Worm (Caenorhabditis elegans) whole organism, L1 larva: ENCODE data around the gene semi-1.

Experiments
- C34B4.2 ChIP-seq: sonication (generic microtip); optimal IDR thresholded peaks from 2 replicates; lab custom pipeline; 2017; ENCODE audit warnings: mild to moderate bottlenecking, missing genetic modification characterization, missing compliant biosample characterization
- alr-1 ChIP-seq: fragments of 200-800 bp; sonication (Bioruptor generic); optimal IDR thresholded peaks from 2 replicates; lab custom pipeline; 2018; ENCODE audit warnings: borderline replicate concordance, mild to moderate bottlenecking, missing genetic modification characterization, missing compliant biosample characterization
- blmp-1 ChIP-seq: fragments of 150-350 bp; optimal IDR thresholded peaks from 2 replicates; lab custom pipeline; 2014; ENCODE audit warnings: missing biosample characterization, missing genetic modification characterization
- ceh-63 ChIP-seq: fragments of 200-800 bp; sonication (Bioruptor generic); optimal IDR thresholded peaks from 2 replicates; lab custom pipeline; 2018; ENCODE audit warnings: mild to moderate bottlenecking, missing genetic modification characterization, missing compliant biosample characterization
- ceh-82 ChIP-seq, 3 experiments: fragments of 150-350 bp in 1 of 3; sonication (generic microtip) in 2 of 3; optimal IDR thresholded peaks; 2 replicates each; lab custom pipeline; 2014 to 2017; ENCODE audit warnings: missing biosample characterization in 3 of 3, missing genetic modification characterization in 3 of 3
- ceh-88 ChIP-seq: fragments of 200-800 bp; sonication (Bioruptor generic); IDR thresholded peaks from 2 replicates; pipeline ENCODE4 v1.3.6; 2022; ENCODE audit warnings: missing genetic modification characterization, missing compliant biosample characterization
- ces-1 ChIP-seq: fragments of 150-350 bp; optimal IDR thresholded peaks from 2 replicates; lab custom pipeline; 2014; ENCODE audit warnings: missing biosample characterization, missing genetic modification reagents, missing genetic modification characterization
- efl-1 ChIP-seq, 4 experiments: fragments of 150-350 bp; optimal IDR thresholded peaks in 3 of 4; peaks in 1 of 4; 1 replicate in 1 of 4; 2 replicates in 3 of 4; lab custom pipeline; 2014; ENCODE audit warnings: missing biosample characterization in 2 of 4, missing genetic modification characterization in 2 of 4, missing genetic modification reagents in 2 of 4
- egl-13 ChIP-seq: sonication (generic microtip); optimal IDR thresholded peaks from 2 replicates; lab custom pipeline; 2016; ENCODE audit warnings: missing genotype, missing genetic modification reagents, missing genetic modification characterization, missing compliant biosample characterization
- egl-27 ChIP-seq, 2 experiments: fragments of 150-350 bp in 1 of 2; sonication (generic microtip); optimal IDR thresholded peaks; 3 replicates each; lab custom pipeline; 2017 to 2018; ENCODE audit warnings: missing biosample characterization in 2 of 2, missing genetic modification characterization in 2 of 2, missing genetic modification reagents in 2 of 2
- ets-5 ChIP-seq: fragments of 200-800 bp; sonication (Bioruptor generic); IDR thresholded peaks from 2 replicates; pipeline ENCODE4 v1.3.6; 2022; ENCODE audit warnings: missing genetic modification characterization, missing compliant biosample characterization
- fkh-4 ChIP-seq: sonication (generic microtip); optimal IDR thresholded peaks from 2 replicates; lab custom pipeline; 2016; ENCODE audit warnings: missing compliant biosample characterization, missing genetic modification characterization, borderline replicate concordance
- grh-1 ChIP-seq: fragments of 200-800 bp; sonication (Bioruptor generic); IDR thresholded peaks from 2 replicates; pipeline ENCODE4 v1.3.6; 2022; ENCODE audit warnings: missing genetic modification reagents, missing genetic modification characterization, missing compliant biosample characterization
- hpl-2 ChIP-seq: fragments of 150-350 bp; optimal IDR thresholded peaks from 2 replicates; lab custom pipeline; 2014; ENCODE audit warnings: missing biosample characterization, missing genetic modification reagents, missing genetic modification characterization
- irx-1 ChIP-seq: sonication (generic microtip); optimal IDR thresholded peaks from 2 replicates; lab custom pipeline; 2016; ENCODE audit warnings: missing genetic modification characterization, missing compliant biosample characterization
- jun-1 ChIP-seq: fragments of 150-350 bp; optimal IDR thresholded peaks from 2 replicates; lab custom pipeline; 2014; ENCODE audit warnings: missing biosample characterization, missing genetic modification reagents, missing genetic modification characterization
- lin-13 ChIP-seq: fragments of 150-350 bp; optimal IDR thresholded peaks from 2 replicates; lab custom pipeline; 2014; ENCODE audit warnings: missing biosample characterization, missing genetic modification reagents, missing genetic modification characterization
- lin-14 ChIP-seq: fragments of 200-800 bp; sonication (Bioruptor generic); optimal IDR thresholded peaks from 2 replicates; lab custom pipeline; 2018; ENCODE audit warnings: mild to moderate bottlenecking, missing genetic modification characterization, moderate library complexity, missing compliant biosample characterization
- lin-15B ChIP-seq: fragments of 150-350 bp; sonication (generic microtip); optimal IDR thresholded peaks from 3 replicates; lab custom pipeline; 2014; ENCODE audit warnings: missing biosample characterization, missing genetic modification characterization
- mab-9 ChIP-seq: fragments of 200-800 bp; sonication (Bioruptor generic); IDR thresholded peaks from 2 replicates; pipeline ENCODE4 v1.3.6; 2022; ENCODE audit warnings: missing genetic modification reagents, missing genetic modification characterization, missing compliant biosample characterization
- nhr-20 ChIP-seq: sonication (generic microtip); optimal IDR thresholded peaks from 2 replicates; lab custom pipeline; 2016; ENCODE audit warnings: mild to moderate bottlenecking, missing genetic modification characterization, missing compliant biosample characterization
- nhr-237 ChIP-seq: fragments of 150-350 bp; optimal IDR thresholded peaks from 2 replicates; lab custom pipeline; 2014; ENCODE audit warnings: missing biosample characterization, missing genetic modification characterization
- nhr-28 ChIP-seq: fragments of 150-350 bp; optimal IDR thresholded peaks from 2 replicates; lab custom pipeline; 2014; ENCODE audit warnings: missing biosample characterization, missing genetic modification characterization
- nhr-76 ChIP-seq: sonication (generic microtip); optimal IDR thresholded peaks from 2 replicates; lab custom pipeline; 2017; ENCODE audit warnings: missing biosample characterization, missing genetic modification characterization
- nhr-84 ChIP-seq: sonication (generic microtip); optimal IDR thresholded peaks from 2 replicates; lab custom pipeline; 2017; ENCODE audit warnings: missing biosample characterization, missing genetic modification characterization
- nhr-85 ChIP-seq: sonication (generic microtip); peaks from one replicate; lab custom pipeline; 2016; ENCODE audit warnings: missing genetic modification characterization, inconsistent platforms, missing compliant biosample characterization
- pag-3 ChIP-seq: sonication (generic microtip); optimal IDR thresholded peaks from 2 replicates; lab custom pipeline; 2017; ENCODE audit warnings: missing genetic modification characterization, mild to moderate bottlenecking, missing compliant biosample characterization, antibody characterized with exemption, borderline replicate concordance; ENCODE audit not compliant: insufficient read depth
- pax-3 ChIP-seq: fragments of 200-800 bp; sonication (Bioruptor generic); optimal IDR thresholded peaks from 2 replicates; lab custom pipeline; 2018; ENCODE audit warnings: mild to moderate bottlenecking, missing genetic modification characterization, moderate library complexity, missing compliant biosample characterization
- rnt-1 ChIP-seq: sonication (generic microtip); optimal IDR thresholded peaks from 2 replicates; lab custom pipeline; 2016; ENCODE audit warnings: mild to moderate bottlenecking, missing genetic modification characterization, moderate library complexity, missing compliant biosample characterization
- skn-1 ChIP-seq: fragments of 150-350 bp; optimal IDR thresholded peaks from 2 replicates; lab custom pipeline; 2014; ENCODE audit warnings: missing biosample characterization, missing genetic modification characterization
- sox-4 ChIP-seq: sonication (generic microtip); optimal IDR thresholded peaks from 2 replicates; lab custom pipeline; 2016; ENCODE audit warnings: missing genetic modification characterization, missing compliant biosample characterization
- swsn-7 ChIP-seq: sonication (generic microtip); optimal IDR thresholded peaks from 2 replicates; lab custom pipeline; 2016; ENCODE audit warnings: missing genetic modification characterization, missing compliant biosample characterization
- tbx-2 ChIP-seq: sonication (generic microtip); optimal IDR thresholded peaks from 2 replicates; lab custom pipeline; 2016; ENCODE audit warnings: missing genetic modification characterization, missing compliant biosample characterization
- unc-130 ChIP-seq: fragments of 150-350 bp; optimal IDR thresholded peaks from 2 replicates; lab custom pipeline; 2017; ENCODE audit warnings: missing biosample characterization, missing genetic modification characterization, inconsistent platforms
- unc-30 ChIP-seq: sonication (generic microtip); optimal IDR thresholded peaks from 2 replicates; lab custom pipeline; 2017; ENCODE audit warnings: missing biosample characterization, missing genetic modification characterization
- unc-62 ChIP-seq: fragments of 150-350 bp; optimal IDR thresholded peaks from 2 replicates; lab custom pipeline; 2014; ENCODE audit warnings: missing biosample characterization, missing genetic modification reagents, missing genetic modification characterization
- unc-98 ChIP-seq: fragments of 200-800 bp; sonication (Bioruptor generic); IDR thresholded peaks from 2 replicates; pipeline ENCODE4 v1.3.6; 2022; ENCODE audit warnings: missing genetic modification characterization, missing compliant biosample characterization
- vab-15 ChIP-seq: sonication (generic microtip); optimal IDR thresholded peaks from 2 replicates; lab custom pipeline; 2017; ENCODE audit warnings: missing genotype, mild to moderate bottlenecking, missing genetic modification characterization, missing compliant biosample characterization
- xbp-1 ChIP-seq: sonication (generic microtip); optimal IDR thresholded peaks from 2 replicates; lab custom pipeline; 2016; ENCODE audit warnings: missing genetic modification characterization, missing compliant biosample characterization
- zag-1 ChIP-seq: fragments of 150-350 bp; optimal IDR thresholded peaks from 2 replicates; lab custom pipeline; 2014; ENCODE audit warnings: missing biosample characterization, missing genetic modification characterization
- zip-4 ChIP-seq: fragments of 200-800 bp; sonication (Bioruptor generic); optimal IDR thresholded peaks from 2 replicates; lab custom pipeline; 2018; ENCODE audit warnings: mild to moderate bottlenecking, missing genetic modification characterization, moderate library complexity, missing compliant biosample characterization
- ztf-11 ChIP-seq, 2 experiments: sonication (generic microtip); optimal IDR thresholded peaks; 2 replicates each; lab custom pipeline; 2016 to 2017; ENCODE audit warnings: missing genetic modification characterization in 2 of 2, missing biosample characterization in 1 of 2, missing compliant biosample characterization in 1 of 2

semi-1 gene

DNA sequence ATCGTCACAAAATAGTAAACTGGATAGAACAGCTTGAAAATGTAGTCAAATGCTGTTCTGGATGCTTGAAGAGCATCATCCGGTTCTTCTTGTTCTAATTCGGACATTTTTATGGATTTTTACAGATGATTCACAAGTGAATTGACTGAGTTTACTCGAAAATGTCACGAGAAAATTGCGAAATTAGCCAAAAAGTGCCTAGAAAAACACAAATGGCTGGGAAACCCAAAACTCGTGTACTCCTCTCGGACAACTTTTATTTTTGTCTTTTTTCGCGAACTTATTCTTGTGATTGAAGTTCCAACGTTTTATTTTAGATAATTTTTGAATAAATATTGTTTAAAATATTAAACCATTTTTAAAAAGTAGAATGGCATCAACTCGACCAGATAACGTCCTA lies 36.6 kb upstream of the semi-1 start, which contains the start of the genes C56A3.4 and C56A3.5 (continued):
- peak; percentile 82 for TF ChIP-seq zip-4 (GFP tag; lab: Kevin White, UChicago)
- no peak for TF ChIP-seq ets-5 (GFP tag; lab: Robert Waterston, UW)
- TF ChIP-seq nhr-20 (tag; lab: Kevin White, UChicago), result peak; percentile 58
- no peak for TF ChIP-seq unc-62 (GFP tag; lab: Kevin White, UChicago)
- TF ChIP-seq mab-9, result no peak
- no peak for TF ChIP-seq pag-3
- no peak for TF ChIP-seq C34B4.2 (tag; lab: Kevin White, UChicago)
- TF ChIP-seq unc-130 (tag; lab: Kevin White, UChicago), result no peak
- TF ChIP-seq pax-3, result peak; percentile 88
- TF ChIP-seq rnt-1 (tag; lab: Kevin White, UChicago), result peak; percentile 94
- TF ChIP-seq swsn-7 (tag; lab: Kevin White, UChicago), result peak; percentile 50
- TF ChIP-seq unc-98 (GFP tag; lab: Robert Waterston, UW), result peak; percentile 24; the same call in 1 of the 2 replicates
- TF ChIP-seq lin-13 (GFP tag; lab: Kevin White, UChicago), result peak; percentile 15
- TF ChIP-seq xbp-1 (tag; lab: Kevin White, UChicago), result peak; percentile 58
- no peak for TF ChIP-seq zag-1 (tag; lab: Kevin White, UChicago)
- TF ChIP-seq alr-1, result no peak
- TF ChIP-seq blmp-1 (tag; lab: Kevin White, UChicago), result peak; percentile 20
- peak; percentile 38 for TF ChIP-seq sox-4
- TF ChIP-seq fkh-4 (tag; lab: Kevin White, UChicago), result peak; percentile 67
- TF ChIP-seq jun-1 (tag; lab: Kevin White, UChicago), result peak; percentile 27
- peak; percentile 48 for TF ChIP-seq lin-15B (tag; lab: Kevin White, UChicago)
- no peak for TF ChIP-seq grh-1 (GFP tag; lab: Robert Waterston, UW)
- TF ChIP-seq efl-1 (optimal IDR thresholded peaks at IDR 0.05; lab: Kevin White, UChicago), result peak; percentile 69 to 75
- TF ChIP-seq efl-1 (GFP tag; optimal IDR thresholded peaks at IDR 0.05 in 1 of 2; lab: Kevin White, UChicago), result peak; percentile 81 to 96
- TF ChIP-seq egl-13 (tag; lab: Kevin White, UChicago), result peak; percentile 59
- no peak for TF ChIP-seq nhr-237 (tag; lab: Kevin White, UChicago)
- no peak for TF ChIP-seq nhr-84
- TF ChIP-seq ceh-88 (GFP tag; lab: Robert Waterston, UW), result no peak
- TF ChIP-seq ceh-63 (GFP tag; lab: Kevin White, UChicago), result no peak
- peak; percentile 79 for TF ChIP-seq nhr-85 (tag; lab: Kevin White, UChicago)
- TF ChIP-seq ces-1 (GFP tag; lab: Kevin White, UChicago), result no peak
- TF ChIP-seq ztf-11 (tag; optimal IDR thresholded peaks at IDR 0.05; lab: Kevin White, UChicago), result peak in 1 of 2 experiments; percentile 72
- TF ChIP-seq tbx-2 (tag; lab: Kevin White, UChicago), result peak; percentile 62
- TF ChIP-seq hpl-2 (GFP tag; lab: Kevin White, UChicago), result no peak
- no peak for TF ChIP-seq vab-15 (tag; lab: Kevin White, UChicago)
- no peak for TF ChIP-seq nhr-76 (tag; lab: Kevin White, UChicago)
- no peak for TF ChIP-seq egl-27 (tag; optimal IDR thresholded peaks at IDR 0.05; lab: Kevin White, UChicago)
- peak; percentile 80 for TF ChIP-seq irx-1 (tag; lab: Kevin White, UChicago)
- peak; percentile 19 to 60 (median 39) for TF ChIP-seq ceh-82 (tag; optimal IDR thresholded peaks at IDR 0.05; lab: Kevin White, UChicago)
- peak; percentile 62 for TF ChIP-seq skn-1 (tag; lab: Kevin White, UChicago)
- no peak for TF ChIP-seq unc-30 (tag; lab: Kevin White, UChicago)
- no peak for TF ChIP-seq nhr-28

DNA sequence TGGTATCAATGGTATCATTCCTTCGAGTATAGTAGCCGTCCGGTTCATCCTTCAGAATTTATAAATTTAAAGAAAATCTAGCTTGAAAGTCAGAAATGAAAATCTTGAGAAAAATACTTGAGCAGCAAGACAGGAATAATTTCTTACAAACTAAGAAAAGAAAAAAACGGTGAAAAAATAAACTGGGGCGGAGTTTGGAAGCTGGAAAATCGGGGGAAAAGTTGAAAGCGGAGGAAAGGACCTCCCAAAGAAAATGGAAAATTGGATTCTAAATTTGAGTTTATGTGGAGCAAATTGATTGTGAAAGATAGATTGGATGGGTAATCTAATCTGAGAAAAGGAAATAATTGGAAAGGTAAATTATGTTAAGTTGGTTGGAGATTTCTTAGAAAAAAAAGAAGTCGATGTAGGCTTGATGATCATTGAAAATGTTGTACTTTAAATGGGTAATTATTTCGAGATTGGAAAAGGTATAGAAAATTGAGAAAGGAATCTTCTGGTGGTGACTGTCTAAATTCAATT lies 21.1 kb upstream of the semi-1 start, which contains the start of gene frpr-5:
TSS of gene frpr-5 (minus strand) at position 51 of the 522 bp plus-strand sequence.
- TF ChIP-seq nhr-84 (no peak), tbx-2 (tag; lab: Kevin White, UChicago) (peak; percentile 59), lin-14 (peak; percentile 16)
